Worm (Caenorhabditis elegans): ENCODE data around the gene Y73F8A.22.
A peak's percentile ranks its signal among the peaks of the same experiment; 100 is the strongest.

Y73F8A.22 gene

DNA sequence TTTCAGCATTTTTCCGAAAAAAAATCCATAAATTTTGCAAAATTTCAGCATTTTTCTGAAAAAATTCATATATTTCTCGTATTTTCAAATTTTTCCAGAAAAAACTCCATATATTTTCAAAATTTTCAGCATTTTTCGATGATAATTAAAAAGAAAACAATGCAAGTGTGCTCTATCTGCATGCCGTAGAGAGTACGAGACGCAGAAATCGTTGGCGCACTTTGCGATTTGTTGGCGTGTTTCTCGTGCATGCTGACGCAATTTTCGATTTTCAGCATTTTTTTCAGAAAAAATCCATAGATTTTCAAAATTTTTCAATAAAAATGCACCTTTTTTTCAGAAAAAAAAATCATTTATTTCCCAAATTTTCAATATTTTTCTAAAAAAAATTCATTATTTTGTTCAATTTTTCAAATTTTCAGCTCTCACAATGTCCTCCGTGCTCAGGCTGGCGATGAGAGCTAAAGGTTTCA, 31.2 kb upstream of the Y73F8A.22 start, which contains the start of gene Y73F8A.27 (continued):
- TF ChIP-seq ZK185.1 (tag; optimal IDR thresholded peaks at IDR 0.05; ENCODE audit: poor library complexity, severe bottlenecking) (peak; percentile 73), zim-3 (tag; optimal IDR thresholded peaks at IDR 0.05) (no peak), unc-62 (GFP tag; optimal IDR thresholded peaks at IDR 0.05) (no peak), T26A5.8 (tag; optimal IDR thresholded peaks at IDR 0.05) (no peak), athp-1 (tag; optimal IDR thresholded peaks at IDR 0.05) (peak; percentile 84), somi-1 (GFP tag; optimal IDR thresholded peaks at IDR 0.05) (peak; percentile 63), dpff-1 (tag; optimal IDR thresholded peaks at IDR 0.05) (no peak), cebp-1 (GFP tag; IDR thresholded peaks at IDR 0.05) (no peak), cebp-1 (tag; optimal IDR thresholded peaks at IDR 0.05) (peak; percentile 88), B0261.1 (tag; optimal IDR thresholded peaks at IDR 0.05) (peak; percentile 10), K12H6.12 (tag; optimal IDR thresholded peaks at IDR 0.05) (peak; percentile 74), F37B4.10 (GFP tag; IDR thresholded peaks at IDR 0.05) (no peak)

DNA sequence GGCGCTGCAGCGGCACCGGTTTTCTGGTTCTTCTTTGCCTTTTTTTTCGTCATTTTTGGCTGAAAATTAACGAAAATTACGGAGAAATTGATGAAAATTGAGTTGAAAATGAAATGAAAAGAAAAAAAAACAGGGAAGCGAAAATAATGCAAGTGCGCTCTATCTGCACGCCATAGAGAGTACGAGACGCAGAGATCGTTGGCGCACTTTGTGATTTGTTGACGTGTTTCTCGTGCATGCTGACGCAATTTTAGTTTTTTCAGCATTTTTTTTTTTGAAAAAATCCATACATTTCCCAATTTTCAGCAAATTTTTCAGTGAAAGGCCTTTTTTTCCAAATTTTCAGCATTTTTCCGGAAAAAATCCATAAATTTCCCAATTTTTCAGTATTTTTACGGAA, 30.2 kb upstream of the Y73F8A.22 start, which contains the start of gene ntl-11:
TSS of gene ntl-11 (minus strand) at position 66 of the 400 bp plus-strand sequence.
- peak; percentile 99 for TF ChIP-seq attf-6 (GFP tag; IDR thresholded peaks at IDR 0.05)
- TF ChIP-seq nhr-179 (tag; optimal IDR thresholded peaks at IDR 0.05) = no peak
- TF ChIP-seq rpc-1 (optimal IDR thresholded peaks at IDR 0.05) = no peak
- no peak for TF ChIP-seq rpc-1 (tag; optimal IDR thresholded peaks at IDR 0.05)
- TF ChIP-seq T26A5.8 (tag; optimal IDR thresholded peaks at IDR 0.05) = no peak
- no peak for TF ChIP-seq nfya-1 (tag; optimal IDR thresholded peaks at IDR 0.05; ENCODE audit: borderline replicate concordance, insufficient read depth)
- peak; percentile 69 for TF ChIP-seq dpl-1 (GFP tag; optimal IDR thresholded peaks at IDR 0.05)
- peak; percentile 74 for TF ChIP-seq B0035.1 (tag; optimal IDR thresholded peaks at IDR 0.05)
- TF ChIP-seq B0336.3 (GFP tag; IDR thresholded peaks at IDR 0.05) = peak; percentile 97
- TF ChIP-seq rcor-1 (GFP tag; IDR thresholded peaks at IDR 0.05) = peak; percentile 98
- no peak for TF ChIP-seq ceh-40 (GFP tag; IDR thresholded peaks at IDR 0.05)
- peak; percentile 93 for TF ChIP-seq madf-3 (GFP tag; IDR thresholded peaks at IDR 0.05)
- peak; percentile 77 for TF ChIP-seq F33H1.4 (GFP tag; IDR thresholded peaks at IDR 0.05)
- TF ChIP-seq F52B5.7 (tag; optimal IDR thresholded peaks at IDR 0.05) = no peak
- TF ChIP-seq nhr-90 (tag; optimal IDR thresholded peaks at IDR 0.05) = no peak
- TF ChIP-seq let-526 (GFP tag; IDR thresholded peaks at IDR 0.05) = peak; percentile 92
- TF ChIP-seq madf-10 (tag; optimal IDR thresholded peaks at IDR 0.05) = peak; percentile 79
- TF ChIP-seq atf-7 (tag; optimal IDR thresholded peaks at IDR 0.05) = peak; percentile 77
- TF ChIP-seq ceh-91 (GFP tag; IDR thresholded peaks at IDR 0.05) = peak; percentile 88
- TF ChIP-seq lag-1 (GFP tag; IDR thresholded peaks at IDR 0.05) = 0 out of 2 replicates have a peak, but pooled peaks have one; percentile 25
- TF ChIP-seq zfh-2 (GFP tag; conservative IDR thresholded peaks at IDR 0.05) = peak; percentile 62
- TF ChIP-seq dox-1 (GFP tag; IDR thresholded peaks at IDR 0.05) = peak; percentile 96
- peak; percentile 77 for TF ChIP-seq snpc-1.3 (tag; optimal IDR thresholded peaks at IDR 0.05; ENCODE audit: insufficient read depth)
- TF ChIP-seq athp-1 (tag; optimal IDR thresholded peaks at IDR 0.05) = peak; percentile 94
- TF ChIP-seq unc-62 (GFP tag; optimal IDR thresholded peaks at IDR 0.05) = no peak
- TF ChIP-seq xnd-1 (tag; optimal IDR thresholded peaks at IDR 0.05) = peak; percentile 60
- TF ChIP-seq F57A8.1 (GFP tag; optimal IDR thresholded peaks at IDR 0.05) = no peak
- TF ChIP-seq hrde-1 (tag; optimal IDR thresholded peaks at IDR 0.05; ENCODE audit: borderline replicate concordance) = peak; percentile 36
- TF ChIP-seq sptf-2 (GFP tag; optimal IDR thresholded peaks at IDR 0.05) = no peak
- 0 out of 2 replicates have a peak, but pooled peaks have one; percentile 30 for TF ChIP-seq F39B2.1 (GFP tag; IDR thresholded peaks at IDR 0.05)
- 0 out of 2 replicates have a peak, but pooled peaks have one; percentile 88 for TF ChIP-seq bed-1 (GFP tag; IDR thresholded peaks at IDR 0.05)
- peak in 2 of 3 experiments; percentile 82 to 95 for TF ChIP-seq lin-35 (GFP tag; optimal IDR thresholded peaks at IDR 0.05)
- TF ChIP-seq ekl-4 (GFP tag; IDR thresholded peaks at IDR 0.05) = peak; percentile 96
- TF ChIP-seq die-1 (tag; optimal IDR thresholded peaks at IDR 0.05) = no peak
- TF ChIP-seq snpc-3.4 (tag; optimal IDR thresholded peaks at IDR 0.05) = peak; percentile 95
- TF ChIP-seq F49E8.2 (tag; optimal IDR thresholded peaks at IDR 0.05; ENCODE audit: insufficient read depth) = peak; percentile 92
- no peak for TF ChIP-seq nhr-120 (GFP tag; IDR thresholded peaks at IDR 0.05)
- TF ChIP-seq T07F8.4 (tag; optimal IDR thresholded peaks at IDR 0.05) = no peak

All from whole organism, young adult.